Worm (Caenorhabditis elegans) whole organism, L2 larva: ENCODE measurements around the gene clec-26.

Experiments
- nhr-10 ChIP-seq: sonication (generic microtip); optimal IDR thresholded peaks from 2 replicates; lab custom pipeline; 2017; ENCODE audit warnings: missing biosample characterization, missing genetic modification characterization
- nhr-11 ChIP-seq: fragments of 150-350 bp; optimal IDR thresholded peaks from 2 replicates; lab custom pipeline; 2014; ENCODE audit warnings: missing biosample characterization, missing genetic modification characterization
- snpc-4 ChIP-seq: fragments of 150-350 bp; optimal IDR thresholded peaks from 2 replicates; lab custom pipeline; 2014; ENCODE audit warnings: missing biosample characterization, missing genetic modification characterization
- unc-62 ChIP-seq: fragments of 150-350 bp; optimal IDR thresholded peaks from 2 replicates; lab custom pipeline; 2014; ENCODE audit warnings: missing biosample characterization, missing genetic modification reagents, missing genetic modification characterization

- TF ChIP-seq nhr-11 (tag; lab: Kevin White, UChicago) (no peak), snpc-4 (tag; lab: Kevin White, UChicago) (no peak), nhr-10 (tag; lab: Kevin White, UChicago) (no peak), unc-62 (GFP tag; lab: Kevin White, UChicago) (no peak)
Measured at ce11 chrV:16812371-16812770, 36.0 kb upstream of the clec-26 start.
